Worm (Caenorhabditis elegans): ENCODE results near the gene str-28.

DNA sequence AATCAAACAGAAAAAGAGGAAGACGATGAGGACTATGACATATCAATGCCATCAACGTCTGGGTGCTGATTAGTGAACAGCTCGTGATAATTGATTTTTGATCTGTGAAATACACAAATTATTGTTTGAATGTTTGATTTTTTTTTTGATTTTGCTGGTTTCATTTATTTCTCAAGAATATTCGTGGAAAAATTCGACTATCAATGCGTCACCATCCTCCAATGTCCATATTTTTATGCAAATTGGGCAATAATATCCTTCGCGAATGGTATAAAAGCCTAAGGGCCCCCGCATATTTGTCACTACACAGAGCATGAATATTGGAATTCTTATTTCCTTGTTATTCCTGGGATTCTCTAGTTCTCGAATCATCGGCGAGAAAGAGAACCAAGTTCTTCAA is 32.9 kb downstream of the str-28 start, which contains the start of gene try-13:
- TF ChIP-seq ceh-31 (tag; optimal IDR thresholded peaks at IDR 0.05): no peak
- TF ChIP-seq fax-1 (tag; optimal IDR thresholded peaks at IDR 0.05): no peak
- TF ChIP-seq unc-42 (tag; optimal IDR thresholded peaks at IDR 0.05): no peak
- TF ChIP-seq ceh-6 (GFP tag; optimal IDR thresholded peaks at IDR 0.05): no peak
- no peak for TF ChIP-seq lim-6 (tag; optimal IDR thresholded peaks at IDR 0.05)
- TF ChIP-seq dmd-4 (tag; optimal IDR thresholded peaks at IDR 0.05; ENCODE audit: borderline replicate concordance): no peak
- no peak for TF ChIP-seq pqm-1 (tag; optimal IDR thresholded peaks at IDR 0.05)
- no peak for TF ChIP-seq ceh-48 (tag; optimal IDR thresholded peaks at IDR 0.05)
- no peak for TF ChIP-seq fkh-10 (GFP tag; optimal IDR thresholded peaks at IDR 0.05)
- no peak for TF ChIP-seq pros-1 (tag; optimal IDR thresholded peaks at IDR 0.05)
- TF ChIP-seq ama-1 (optimal IDR thresholded peaks at IDR 0.05): no peak
